Fruit fly (Drosophila melanogaster): ENCODE data around the gene twy.

twy gene

DNA sequence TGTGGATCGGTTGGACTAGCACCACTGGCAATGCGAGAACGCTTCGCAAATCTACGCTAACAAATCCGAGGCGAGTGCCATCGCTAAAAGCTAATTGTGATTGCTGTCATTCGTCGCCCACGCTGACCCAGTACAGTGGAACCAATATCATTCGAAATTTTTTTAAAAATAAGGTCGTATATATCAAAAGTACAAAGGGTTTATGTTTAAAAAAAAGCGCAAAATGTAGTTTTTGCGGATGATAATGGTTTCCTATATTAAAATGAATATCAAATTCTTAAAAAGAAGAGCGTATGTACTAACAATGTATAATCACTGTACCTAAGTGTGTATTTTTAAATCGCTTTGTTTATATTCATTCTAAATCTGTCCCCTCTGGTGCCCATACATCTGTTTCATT lies 7.8 kb downstream of the twy start (continued):
- no peak for TF ChIP-seq sim (GFP tag; IDR thresholded peaks at IDR 0.05)
- TF ChIP-seq Ets97D (GFP tag; optimal IDR thresholded peaks at IDR 0.05): no peak
- no peak for TF ChIP-seq CG13775 (GFP tag; optimal IDR thresholded peaks at IDR 0.05)
- TF ChIP-seq usp (GFP tag; optimal IDR thresholded peaks at IDR 0.05): no peak
- no peak for TF ChIP-seq CG33557 (GFP tag; optimal IDR thresholded peaks at IDR 0.05)
- no peak for TF ChIP-seq tio (GFP tag; optimal IDR thresholded peaks at IDR 0.05)
- TF ChIP-seq CoRest (tag; optimal IDR thresholded peaks at IDR 0.05): peak; percentile 59
- peak; percentile 60 for TF ChIP-seq CG6689 (GFP tag; IDR thresholded peaks at IDR 0.05)
- no peak for TF ChIP-seq tup (GFP tag; optimal IDR thresholded peaks at IDR 0.05)
- peak; percentile 65 for TF ChIP-seq CG14441 (GFP tag; IDR thresholded peaks at IDR 0.05)
- no peak for TF ChIP-seq Doc3 (GFP tag; IDR thresholded peaks at IDR 0.05; ENCODE audit: partially characterized antibody)
- TF ChIP-seq pan (optimal IDR thresholded peaks at IDR 0.05): no peak
- peak in 1 of 2 experiments; percentile 64 for TF ChIP-seq pan (GFP tag; optimal IDR thresholded peaks at IDR 0.05 in 1 of 2, IDR thresholded peaks at IDR 0.05 in 1 of 2)
- no peak for TF ChIP-seq kah (GFP tag; optimal IDR thresholded peaks at IDR 0.05)
- peak; percentile 50; the same call in 1 of the 2 replicates for TF ChIP-seq wdn (GFP tag; IDR thresholded peaks at IDR 0.05)
- TF ChIP-seq zf30C (GFP tag; optimal IDR thresholded peaks at IDR 0.05): no peak
- no peak for TF ChIP-seq CG15479 (GFP tag; optimal IDR thresholded peaks at IDR 0.05)
- TF ChIP-seq fd3F (GFP tag; optimal IDR thresholded peaks at IDR 0.05): peak; percentile 48
- no peak for TF ChIP-seq mld (GFP tag; IDR thresholded peaks at IDR 0.05; ENCODE audit: partially characterized antibody)
- TF ChIP-seq ttk (GFP tag; IDR thresholded peaks at IDR 0.05): no peak
- no peak for TF ChIP-seq wek (GFP tag; optimal IDR thresholded peaks at IDR 0.05)
- TF ChIP-seq ash1 (GFP tag; optimal IDR thresholded peaks at IDR 0.05): no peak
- peak; percentile 15 for TF ChIP-seq zfh2 (GFP tag; optimal IDR thresholded peaks at IDR 0.05)
- TF ChIP-seq Oli (tag; optimal IDR thresholded peaks at IDR 0.05): peak; percentile 47
- TF ChIP-seq Fer3 (tag; optimal IDR thresholded peaks at IDR 0.05): peak; percentile 57
- TF ChIP-seq luna (GFP tag; optimal IDR thresholded peaks at IDR 0.05): no peak
- TF ChIP-seq row (GFP tag; IDR thresholded peaks at IDR 0.05): peak; percentile 76
- peak; percentile 33 for TF ChIP-seq phol (tag; optimal IDR thresholded peaks at IDR 0.05)
- no peak for TF ChIP-seq CG34376 (GFP tag; optimal IDR thresholded peaks at IDR 0.05)
- TF ChIP-seq MBD-R2 (GFP tag; IDR thresholded peaks at IDR 0.05): peak; percentile 24; the same call in 1 of the 2 replicates
- TF ChIP-seq CG32532 (GFP tag; IDR thresholded peaks at IDR 0.05): peak; percentile 78
- no peak for TF ChIP-seq grn (GFP tag; optimal IDR thresholded peaks at IDR 0.05)
- TF ChIP-seq aop (GFP tag; IDR thresholded peaks at IDR 0.05): no peak
- TF ChIP-seq HmgZ (tag; optimal IDR thresholded peaks at IDR 0.05): peak; percentile 33
- TF ChIP-seq CG4424 (GFP tag; optimal IDR thresholded peaks at IDR 0.05): peak; percentile 1
- no peak for TF ChIP-seq CG8359 (GFP tag; optimal IDR thresholded peaks at IDR 0.05; ENCODE audit: borderline replicate concordance)
- no peak for TF ChIP-seq Gsc (GFP tag; IDR thresholded peaks at IDR 0.05)
- no peak for TF ChIP-seq CG1602 (GFP tag; optimal IDR thresholded peaks at IDR 0.05)
- peak; percentile 63 for TF ChIP-seq Ada2b (GFP tag; IDR thresholded peaks at IDR 0.05)
- TF ChIP-seq HLHmδ (GFP tag; optimal IDR thresholded peaks at IDR 0.05): no peak
- no peak for TF ChIP-seq emc (GFP tag; optimal IDR thresholded peaks at IDR 0.05)
- TF ChIP-seq gcm2 (GFP tag; optimal IDR thresholded peaks at IDR 0.05): no peak
- TF ChIP-seq lov (optimal IDR thresholded peaks at IDR 0.05): no peak
- no peak for TF ChIP-seq lov (GFP tag; IDR thresholded peaks at IDR 0.05)
- 0 out of 3 replicates have a peak, but pooled peaks have one; percentile 7 for TF ChIP-seq CG2889 (GFP tag; IDR thresholded peaks at IDR 0.05)
- TF ChIP-seq Mes4 (GFP tag; optimal IDR thresholded peaks at IDR 0.05): no peak
- no peak for TF ChIP-seq ab (GFP tag; optimal IDR thresholded peaks at IDR 0.05)
- TF ChIP-seq bbx (GFP tag; IDR thresholded peaks at IDR 0.05; ENCODE audit: partially characterized antibody): no peak
- no peak for TF ChIP-seq CG4854 (GFP tag; optimal IDR thresholded peaks at IDR 0.05)
- peak; percentile 23 for TF ChIP-seq CG12155 (GFP tag; optimal IDR thresholded peaks at IDR 0.05)
- TF ChIP-seq dpn (GFP tag; optimal IDR thresholded peaks at IDR 0.05): peak in 1 of 2 experiments; percentile 23
